Worm (Caenorhabditis elegans) whole organism, midembryonic: ENCODE results near the gene ZK105.1.
A peak's percentile ranks its signal among the peaks of the same experiment; 100 is the strongest.

Experiments
- T22C8.4 ChIP-seq: fragments of 200-800 bp; sonication (Bioruptor generic); IDR thresholded peaks from 2 replicates; pipeline ENCODE4 v1.3.6; 2022; ENCODE audit warnings: missing genetic modification characterization, missing compliant biosample characterization
- cog-1 ChIP-seq: sonication (generic microtip); optimal IDR thresholded peaks from 2 replicates; lab custom pipeline; 2016; ENCODE audit warnings: missing genetic modification characterization, missing compliant biosample characterization
- flt-1 ChIP-seq: fragments of 200-800 bp; sonication (Bioruptor generic); IDR thresholded peaks from 2 replicates; pipeline ENCODE4 v1.3.6; 2022; ENCODE audit warnings: missing genetic modification characterization, missing compliant biosample characterization
- klf-2 ChIP-seq: fragments of 200-800 bp; sonication (Bioruptor generic); conservative IDR thresholded peaks from 2 replicates; pipeline ENCODE4 v1.3.6; 2022; ENCODE audit warnings: missing genetic modification reagents, missing genetic modification characterization, missing compliant biosample characterization
- med-1 ChIP-seq: sonication (generic microtip); optimal IDR thresholded peaks from 2 replicates; lab custom pipeline; 2017; ENCODE audit warnings: missing genetic modification characterization, mild to moderate bottlenecking, missing compliant biosample characterization, antibody characterized with exemption, missing genetic modification reagents; ENCODE audit not compliant: insufficient read depth
- ref-1 ChIP-seq: fragments of 200-800 bp; sonication (Bioruptor generic); conservative IDR thresholded peaks from 2 replicates; pipeline ENCODE4 v1.3.6; 2022; ENCODE audit warnings: missing genetic modification reagents, missing genetic modification characterization, missing compliant biosample characterization
- tab-1 ChIP-seq: fragments of 200-800 bp; sonication (Bioruptor generic); IDR thresholded peaks from 2 replicates; pipeline ENCODE4 v1.3.6; 2022; ENCODE audit warnings: missing genetic modification characterization, missing compliant biosample characterization
- ztf-23 ChIP-seq: fragments of 200-800 bp; sonication (Bioruptor generic); IDR thresholded peaks from 2 replicates; pipeline ENCODE4 v1.3.6; 2022; ENCODE audit warnings: missing genetic modification reagents, missing genetic modification characterization, missing compliant biosample characterization
- ztf-29 ChIP-seq: fragments of 200-800 bp; sonication (Bioruptor generic); IDR thresholded peaks from 2 replicates; pipeline ENCODE4 v1.3.6; 2022; ENCODE audit warnings: missing genetic modification reagents, missing genetic modification characterization, missing compliant biosample characterization

ZK105.1 gene

DNA sequence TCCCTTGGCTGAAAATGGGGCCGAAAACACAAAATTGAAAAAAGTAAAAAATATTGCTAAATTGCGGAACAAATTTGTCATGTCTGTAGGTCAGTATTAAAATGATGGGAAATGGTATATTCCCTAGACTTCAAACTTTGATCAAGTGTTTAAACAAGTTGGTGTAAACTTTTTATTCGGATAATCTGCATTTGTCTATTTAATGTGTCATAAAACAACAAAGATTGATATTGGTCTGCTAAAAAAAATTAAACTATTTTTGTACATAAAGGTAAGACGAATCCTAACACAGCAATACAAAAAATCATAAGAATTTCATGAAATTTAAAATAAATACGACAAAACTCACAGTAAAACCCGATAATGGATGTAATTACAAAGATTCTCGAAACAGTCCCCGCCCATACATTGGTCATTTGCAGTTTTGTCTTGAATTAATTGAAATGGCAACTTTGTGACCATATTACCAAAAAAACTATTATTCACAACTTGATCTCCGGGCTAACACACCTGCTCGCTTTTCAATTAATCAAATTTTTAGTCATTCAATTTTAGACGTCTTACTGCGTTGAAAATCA lies 10.3 kb downstream of the ZK105.1 start, which contains the start of the genes ZK105.6 and ZK105.8:
Gene ZK105.6, minus strand, starts transcription at position 101 of the 578 bp plus-strand sequence.
Gene ZK105.8, plus strand, starts transcription at position 528 of the 578 bp plus-strand sequence.
- no peak for TF ChIP-seq T22C8.4
- no peak for TF ChIP-seq klf-2 (GFP tag; lab: Robert Waterston, UW)
- no peak for TF ChIP-seq med-1 (GFP tag; lab: Kevin White, UChicago)
- TF ChIP-seq tab-1 (GFP tag; lab: Robert Waterston, UW), result no peak
- no peak for TF ChIP-seq ztf-29 (GFP tag; lab: Robert Waterston, UW)
- no peak for TF ChIP-seq flt-1 (GFP tag; lab: Robert Waterston, UW)
- no peak for TF ChIP-seq ref-1 (GFP tag; lab: Robert Waterston, UW)
- no peak for TF ChIP-seq ztf-23 (GFP tag; lab: Robert Waterston, UW)
- no peak for TF ChIP-seq cog-1

- TF ChIP-seq med-1 (GFP tag; lab: Kevin White, UChicago) (no peak), tab-1 (GFP tag; lab: Robert Waterston, UW) (no peak), cog-1 (no peak), ref-1 (GFP tag; lab: Robert Waterston, UW) (no peak), T22C8.4 (no peak), klf-2 (GFP tag; lab: Robert Waterston, UW) (no peak), flt-1 (GFP tag; lab: Robert Waterston, UW) (no peak), ztf-23 (GFP tag; lab: Robert Waterston, UW) (no peak), ztf-29 (GFP tag; lab: Robert Waterston, UW) (no peak)
These were observed 12.4 kb downstream of the ZK105.1 start for ce11 chrV:7726202-7726601.

DNA sequence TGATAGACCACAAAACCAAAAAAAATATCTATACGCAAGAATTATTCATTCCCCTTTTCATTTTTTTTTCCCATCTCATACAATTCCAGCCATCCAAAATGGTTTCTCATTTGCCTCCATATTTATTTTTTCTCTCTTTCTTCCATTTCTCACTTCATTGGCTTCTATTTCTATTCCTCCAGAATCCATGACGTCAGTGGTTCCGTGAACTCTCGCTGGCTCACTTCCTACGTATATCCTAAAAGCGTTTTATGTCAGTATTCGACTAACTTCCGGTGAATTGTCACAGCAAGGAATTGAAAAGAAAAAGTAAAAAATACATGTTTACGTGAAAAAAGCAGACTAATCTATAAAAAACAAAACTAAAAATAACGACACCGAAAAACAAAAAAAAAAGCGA lies 13.1 kb downstream of the ZK105.1 start:
- no peak for TF ChIP-seq flt-1 (GFP tag; lab: Robert Waterston, UW)

- TF ChIP-seq ztf-23 (GFP tag; lab: Robert Waterston, UW), result no peak
- TF ChIP-seq med-1 (GFP tag; lab: Kevin White, UChicago), result no peak
- peak; percentile 48 for TF ChIP-seq cog-1
- no peak for TF ChIP-seq ref-1 (GFP tag; lab: Robert Waterston, UW)
- TF ChIP-seq klf-2 (GFP tag; lab: Robert Waterston, UW), result 0 out of 2 replicates have a peak, but pooled peaks have one; percentile 36
- TF ChIP-seq tab-1 (GFP tag; lab: Robert Waterston, UW), result no peak
- no peak; the same call in 1 of the 2 replicates for TF ChIP-seq T22C8.4
- TF ChIP-seq flt-1 (GFP tag; lab: Robert Waterston, UW), result 0 out of 2 replicates have a peak, but pooled peaks have one; percentile 41
These were observed 14.3 kb downstream of the ZK105.1 start for ce11 chrV:7728003-7728678.

DNA sequence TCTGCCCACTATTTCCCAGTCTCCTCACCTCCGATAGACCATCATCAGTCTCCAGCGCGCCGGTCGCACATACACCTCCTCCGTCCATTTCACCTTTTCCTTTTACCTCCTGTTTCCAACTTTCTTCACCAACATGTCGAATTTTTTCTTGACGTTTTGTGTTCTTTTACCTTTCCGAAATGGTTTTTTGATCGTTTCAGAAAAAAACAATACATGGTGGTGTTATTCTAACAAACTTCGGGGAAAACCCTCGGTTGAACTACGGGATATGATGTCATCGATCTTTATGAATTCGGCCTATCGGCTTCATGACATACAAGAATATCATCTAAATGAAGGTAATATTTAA lies 14.9 kb downstream of the ZK105.1 start, which contains the start of gene Y97E10C.1:
Gene Y97E10C.1, plus strand, starts transcription at position 201 of the 349 bp plus-strand sequence.
- TF ChIP-seq T22C8.4, result no peak
- no peak for TF ChIP-seq med-1 (GFP tag; lab: Kevin White, UChicago)
- TF ChIP-seq flt-1 (GFP tag; lab: Robert Waterston, UW), result no peak

DNA sequence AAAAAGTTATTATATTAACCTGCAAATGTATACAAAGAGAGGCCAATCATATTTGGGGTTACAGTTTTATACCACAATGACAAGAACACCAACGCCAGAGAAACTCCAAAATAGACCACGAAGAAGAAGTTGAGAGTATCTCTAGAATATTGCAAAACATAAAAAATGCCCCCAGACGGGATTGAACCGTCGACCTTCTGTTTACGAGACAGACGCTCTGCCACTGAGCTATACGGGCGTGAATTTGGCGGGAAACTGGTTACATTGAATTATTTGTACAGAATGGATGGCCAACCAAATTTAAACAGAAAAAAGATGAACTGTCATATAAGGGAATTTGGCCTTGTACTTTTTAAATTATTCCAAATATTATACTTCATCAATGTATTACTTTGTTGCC lies 16.7 kb downstream of the ZK105.1 start:
- TF ChIP-seq cog-1 (no peak), ztf-23 (GFP tag; lab: Robert Waterston, UW) (no peak), klf-2 (GFP tag; lab: Robert Waterston, UW) (0 out of 2 replicates have a peak, but pooled peaks have one; percentile 36), ref-1 (GFP tag; lab: Robert Waterston, UW) (no peak), flt-1 (GFP tag; lab: Robert Waterston, UW) (peak; percentile 77; the same call in 1 of the 2 replicates)

DNA sequence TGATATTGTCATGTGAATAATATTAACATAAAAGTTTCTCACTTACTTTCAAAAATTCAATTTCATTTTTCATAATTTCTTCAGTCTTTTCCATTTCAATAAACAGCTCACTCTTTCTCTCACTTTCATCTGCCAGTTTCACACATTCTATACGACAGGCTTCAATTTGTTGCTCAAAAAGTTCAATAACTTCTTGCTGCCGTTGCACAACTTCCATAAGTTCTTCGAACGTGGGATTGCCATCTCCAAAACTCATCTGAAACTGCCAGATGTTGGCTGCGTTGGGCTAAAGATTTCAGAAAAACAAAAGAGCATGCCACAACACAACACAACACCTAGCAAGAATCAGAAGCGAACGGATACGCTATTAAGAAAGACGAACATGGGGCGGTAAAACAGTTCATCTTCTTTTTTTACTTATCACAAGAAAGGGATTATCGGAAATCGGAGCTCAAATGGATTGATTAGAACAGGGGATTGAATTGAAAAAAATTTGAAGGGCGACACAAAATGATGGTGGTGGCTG lies 19.5 kb downstream of the ZK105.1 start:
- TF ChIP-seq cog-1 (no peak), klf-2 (GFP tag; lab: Robert Waterston, UW) (no peak), flt-1 (GFP tag; lab: Robert Waterston, UW) (no peak)

ce11 chrV:7734909-7735308 lies 21.1 kb downstream of the ZK105.1 start, which contains the start of gene clic-1:
clic-1 (minus strand) TSS chrV:7734911.
- TF ChIP-seq ztf-29 (GFP tag; lab: Robert Waterston, UW), result no peak
- no peak for TF ChIP-seq med-1 (GFP tag; lab: Kevin White, UChicago)
- TF ChIP-seq ref-1 (GFP tag; lab: Robert Waterston, UW), result no peak
- peak; percentile 41; the same call in 1 of the 2 replicates for TF ChIP-seq flt-1 (GFP tag; lab: Robert Waterston, UW)
- peak; percentile 42 for TF ChIP-seq cog-1
- TF ChIP-seq T22C8.4, result no peak
- no peak for TF ChIP-seq klf-2 (GFP tag; lab: Robert Waterston, UW)
- TF ChIP-seq ztf-23 (GFP tag; lab: Robert Waterston, UW), result peak; percentile 62
- no peak for TF ChIP-seq tab-1 (GFP tag; lab: Robert Waterston, UW)

DNA sequence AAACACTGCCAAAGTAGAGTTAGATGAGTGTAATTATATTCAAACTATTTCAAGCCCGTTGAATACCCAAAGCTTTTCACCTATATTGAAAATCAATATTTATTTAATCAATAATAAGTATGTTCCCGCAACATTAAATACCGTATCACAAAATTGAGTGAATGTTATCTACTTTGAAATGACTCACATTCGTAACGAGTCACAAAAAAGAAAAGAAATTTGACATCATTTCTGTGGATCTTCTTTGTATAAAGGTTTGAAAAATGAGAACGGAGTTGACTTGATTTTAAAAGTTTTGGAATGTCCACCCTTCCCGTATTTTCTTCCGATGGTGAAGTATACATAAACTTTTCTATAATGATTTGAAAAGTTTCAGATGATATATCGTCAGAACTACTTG lies 21.5 kb downstream of the ZK105.1 start, which contains the start of gene srr-10:
Gene srr-10, plus strand, starts transcription at position 301 of the 400 bp plus-strand sequence.
- no peak for TF ChIP-seq ztf-29 (GFP tag; lab: Robert Waterston, UW)
- no peak for TF ChIP-seq cog-1
- no peak for TF ChIP-seq flt-1 (GFP tag; lab: Robert Waterston, UW)
- TF ChIP-seq ref-1 (GFP tag; lab: Robert Waterston, UW), result no peak
- TF ChIP-seq T22C8.4, result no peak

- TF ChIP-seq flt-1 (GFP tag; lab: Robert Waterston, UW), result no peak
- TF ChIP-seq ref-1 (GFP tag; lab: Robert Waterston, UW), result no peak
- no peak for TF ChIP-seq tab-1 (GFP tag; lab: Robert Waterston, UW)
- no peak for TF ChIP-seq klf-2 (GFP tag; lab: Robert Waterston, UW)
- no peak for TF ChIP-seq cog-1
- no peak for TF ChIP-seq ztf-29 (GFP tag; lab: Robert Waterston, UW)
- TF ChIP-seq T22C8.4, result no peak
- no peak for TF ChIP-seq ztf-23 (GFP tag; lab: Robert Waterston, UW)
- no peak for TF ChIP-seq med-1 (GFP tag; lab: Kevin White, UChicago)
These were observed 23.9 kb downstream of the ZK105.1 start, which contains the start of gene srr-9 for ce11 chrV:7737710-7738109. srr-9 (plus strand) TSS chrV:7738010.
